Worm (Caenorhabditis elegans): ENCODE data around the gene cpt-3.

Gene cpt-3

DNA sequence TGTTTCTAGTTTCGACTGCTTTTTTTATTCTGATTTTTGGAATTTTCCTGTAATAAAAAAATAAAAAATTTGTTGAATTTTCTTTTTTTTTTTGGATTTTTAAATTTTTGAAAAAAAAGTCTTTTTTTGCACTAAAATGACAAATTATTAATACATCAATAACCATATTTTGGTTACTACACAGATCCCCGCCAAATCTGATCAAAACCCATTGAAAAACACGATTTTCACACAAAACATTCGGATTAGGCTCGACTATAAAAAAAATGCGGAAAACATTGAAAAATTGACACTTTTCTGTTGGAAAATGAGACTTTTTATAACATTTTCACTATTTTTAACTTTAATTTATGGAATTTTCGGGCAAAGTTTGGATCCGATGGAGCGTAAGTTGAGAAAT is 27.6 kb downstream of the cpt-3 start, which contains the start of gene Y48G9A.7:
Gene Y48G9A.7 (plus strand): TSS at position 301 of the 400 bp plus-strand sequence.
- no peak for TF ChIP-seq ceh-13 (GFP tag; optimal IDR thresholded peaks at IDR 0.05)
- TF ChIP-seq sea-1 (GFP tag; conservative IDR thresholded peaks at IDR 0.05) = no peak
- no peak for TF ChIP-seq hmg-4 (GFP tag; optimal IDR thresholded peaks at IDR 0.05)
- no peak for TF ChIP-seq aly-1 (tag; optimal IDR thresholded peaks at IDR 0.05)
- no peak for TF ChIP-seq flt-1 (GFP tag; IDR thresholded peaks at IDR 0.05)
- no peak for TF ChIP-seq F13C5.2 (tag; optimal IDR thresholded peaks at IDR 0.05)
- TF ChIP-seq ceh-36 (tag; optimal IDR thresholded peaks at IDR 0.05) = no peak
- no peak for TF ChIP-seq tbx-11 (GFP tag; IDR thresholded peaks at IDR 0.05)
- TF ChIP-seq tra-4 (tag; optimal IDR thresholded peaks at IDR 0.05) = no peak
- no peak for TF ChIP-seq ets-7 (tag; optimal IDR thresholded peaks at IDR 0.05)
- no peak for TF ChIP-seq tbx-37 (GFP tag; conservative IDR thresholded peaks at IDR 0.05)
- no peak for TF ChIP-seq scrt-1 (GFP tag; IDR thresholded peaks at IDR 0.05)
- TF ChIP-seq pes-1 (GFP tag; IDR thresholded peaks at IDR 0.05) = no peak
- no peak for TF ChIP-seq hmbx-1 (tag; optimal IDR thresholded peaks at IDR 0.05)
- TF ChIP-seq ama-1 (optimal IDR thresholded peaks at IDR 0.05) = no peak

- TF ChIP-seq F13C5.2 (tag; optimal IDR thresholded peaks at IDR 0.05) (no peak), sea-1 (GFP tag; conservative IDR thresholded peaks at IDR 0.05) (no peak), hmbx-1 (tag; optimal IDR thresholded peaks at IDR 0.05) (no peak), tra-4 (tag; optimal IDR thresholded peaks at IDR 0.05) (no peak)
These were observed 28.8 kb downstream of the cpt-3 start for ce11 chrIII:2111376-2111775.

- no peak for TF ChIP-seq ama-1 (optimal IDR thresholded peaks at IDR 0.05)
- TF ChIP-seq sea-1 (GFP tag; conservative IDR thresholded peaks at IDR 0.05) = no peak
- TF ChIP-seq hnd-1 (tag; optimal IDR thresholded peaks at IDR 0.05) = no peak
- no peak for TF ChIP-seq ets-7 (tag; optimal IDR thresholded peaks at IDR 0.05)
- TF ChIP-seq scrt-1 (GFP tag; IDR thresholded peaks at IDR 0.05) = no peak
- no peak for TF ChIP-seq tbx-11 (GFP tag; IDR thresholded peaks at IDR 0.05)
- TF ChIP-seq ceh-13 (GFP tag; optimal IDR thresholded peaks at IDR 0.05) = no peak
- no peak for TF ChIP-seq ceh-36 (tag; optimal IDR thresholded peaks at IDR 0.05)
- TF ChIP-seq tbx-37 (GFP tag; conservative IDR thresholded peaks at IDR 0.05) = no peak
- TF ChIP-seq aly-1 (tag; optimal IDR thresholded peaks at IDR 0.05) = no peak
- no peak for TF ChIP-seq flt-1 (GFP tag; IDR thresholded peaks at IDR 0.05)
- no peak for TF ChIP-seq hmbx-1 (tag; optimal IDR thresholded peaks at IDR 0.05)
- TF ChIP-seq B0310.2 (tag; optimal IDR thresholded peaks at IDR 0.05) = no peak
These were observed 29.4 kb downstream of the cpt-3 start for ce11 chrIII:2112009-2112408.

DNA sequence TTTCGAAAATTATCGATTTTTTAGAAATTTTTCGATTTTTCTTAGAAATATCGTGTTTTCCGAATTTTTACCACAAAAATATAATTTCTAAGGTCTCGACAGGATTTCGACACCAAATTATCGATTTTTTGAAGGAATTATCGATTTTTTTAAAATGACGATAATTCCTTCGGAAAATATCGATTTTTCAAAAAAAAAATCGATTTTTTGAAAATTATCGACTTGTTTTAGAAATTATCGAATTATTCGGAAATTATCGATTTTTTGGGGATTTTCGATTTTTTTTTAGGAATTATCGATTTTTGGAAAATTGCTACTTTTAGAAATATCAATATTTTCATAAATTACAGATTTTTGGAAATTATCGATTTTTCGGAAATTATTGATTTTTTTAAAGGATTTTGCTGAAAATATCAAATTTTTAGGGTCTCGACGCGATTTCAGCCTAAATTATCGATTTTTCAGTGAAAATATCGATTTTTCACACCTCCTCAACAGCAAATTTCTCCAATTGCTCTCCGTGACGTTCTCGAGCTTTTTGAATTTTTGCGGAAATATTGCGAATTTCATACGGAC is 30.1 kb downstream of the cpt-3 start:
- TF ChIP-seq hmbx-1 (tag; optimal IDR thresholded peaks at IDR 0.05) (no peak), hmg-4 (GFP tag; optimal IDR thresholded peaks at IDR 0.05) (no peak), sea-1 (GFP tag; conservative IDR thresholded peaks at IDR 0.05) (no peak), F13C5.2 (tag; optimal IDR thresholded peaks at IDR 0.05) (no peak), tra-4 (tag; optimal IDR thresholded peaks at IDR 0.05) (no peak), hnd-1 (tag; optimal IDR thresholded peaks at IDR 0.05) (no peak), aly-1 (tag; optimal IDR thresholded peaks at IDR 0.05) (no peak), ets-7 (tag; optimal IDR thresholded peaks at IDR 0.05) (no peak), ama-1 (optimal IDR thresholded peaks at IDR 0.05) (no peak), flt-1 (GFP tag; IDR thresholded peaks at IDR 0.05) (no peak), tbx-11 (GFP tag; IDR thresholded peaks at IDR 0.05) (no peak), scrt-1 (GFP tag; IDR thresholded peaks at IDR 0.05) (no peak), ceh-13 (GFP tag; optimal IDR thresholded peaks at IDR 0.05) (no peak), ceh-36 (tag; optimal IDR thresholded peaks at IDR 0.05) (no peak), B0310.2 (tag; optimal IDR thresholded peaks at IDR 0.05) (no peak), tbx-37 (GFP tag; conservative IDR thresholded peaks at IDR 0.05) (no peak)

DNA sequence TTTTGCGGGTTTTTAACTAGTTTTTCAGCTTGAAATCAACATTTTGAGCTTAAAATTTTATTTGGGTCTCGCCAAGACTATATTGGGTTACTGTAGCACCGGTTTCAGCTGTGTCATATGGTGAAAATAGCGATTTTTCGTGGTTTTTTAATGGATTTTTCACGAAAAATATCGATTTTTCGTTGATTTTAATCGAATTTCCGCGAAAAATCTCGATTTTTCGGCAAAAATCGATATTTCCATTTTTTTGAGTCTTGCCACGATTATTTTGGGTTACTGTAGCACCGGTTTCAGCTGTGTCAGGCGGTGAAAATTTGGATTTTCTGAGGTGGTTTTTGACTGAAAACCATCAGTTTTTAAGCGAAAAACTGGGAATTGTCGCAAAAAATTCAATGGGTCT is 32.7 kb downstream of the cpt-3 start:
- TF ChIP-seq tbx-37 (GFP tag; conservative IDR thresholded peaks at IDR 0.05) (no peak), tbx-11 (GFP tag; IDR thresholded peaks at IDR 0.05) (no peak), ets-7 (tag; optimal IDR thresholded peaks at IDR 0.05) (no peak), F13C5.2 (tag; optimal IDR thresholded peaks at IDR 0.05) (no peak), hmg-4 (GFP tag; optimal IDR thresholded peaks at IDR 0.05) (no peak), hmbx-1 (tag; optimal IDR thresholded peaks at IDR 0.05) (no peak), scrt-1 (GFP tag; IDR thresholded peaks at IDR 0.05) (no peak), hnd-1 (tag; optimal IDR thresholded peaks at IDR 0.05) (no peak), pes-1 (GFP tag; IDR thresholded peaks at IDR 0.05) (no peak), tra-4 (tag; optimal IDR thresholded peaks at IDR 0.05) (no peak), ceh-36 (tag; optimal IDR thresholded peaks at IDR 0.05) (no peak)

DNA sequence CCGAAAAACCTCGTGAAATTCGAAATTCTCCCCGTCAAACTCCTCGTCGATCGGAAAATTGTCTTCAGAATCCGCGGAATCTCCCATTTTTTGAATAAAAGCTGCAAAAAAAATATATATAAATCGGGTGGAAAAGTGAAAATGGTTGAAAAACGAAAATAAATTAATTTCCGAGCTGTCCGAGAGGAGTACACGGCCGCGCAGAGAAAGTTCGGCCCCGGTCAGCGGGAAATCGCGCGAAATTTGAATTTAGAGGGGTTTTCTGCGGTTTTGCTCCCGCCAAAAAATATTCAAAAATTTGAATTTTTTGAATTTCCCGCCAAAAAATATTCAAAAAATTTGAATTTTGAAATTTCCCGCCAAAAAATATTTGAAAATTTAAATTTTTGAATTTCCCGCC is 34.2 kb downstream of the cpt-3 start, which contains the start of gene Y48G9A.11:
Gene Y48G9A.11 (minus strand): TSS at position 101 of the 400 bp plus-strand sequence.
- no peak for TF ChIP-seq ama-1 (optimal IDR thresholded peaks at IDR 0.05)
- TF ChIP-seq hmbx-1 (tag; optimal IDR thresholded peaks at IDR 0.05) = no peak
- no peak for TF ChIP-seq ets-7 (tag; optimal IDR thresholded peaks at IDR 0.05)
- no peak for TF ChIP-seq tbx-37 (GFP tag; conservative IDR thresholded peaks at IDR 0.05)
- TF ChIP-seq scrt-1 (GFP tag; IDR thresholded peaks at IDR 0.05) = no peak
- no peak for TF ChIP-seq flt-1 (GFP tag; IDR thresholded peaks at IDR 0.05)
- no peak for TF ChIP-seq F13C5.2 (tag; optimal IDR thresholded peaks at IDR 0.05)
- TF ChIP-seq tra-4 (tag; optimal IDR thresholded peaks at IDR 0.05) = no peak
- TF ChIP-seq hmg-4 (GFP tag; optimal IDR thresholded peaks at IDR 0.05) = no peak
- no peak for TF ChIP-seq hnd-1 (tag; optimal IDR thresholded peaks at IDR 0.05)
- no peak for TF ChIP-seq sea-1 (GFP tag; conservative IDR thresholded peaks at IDR 0.05)
- TF ChIP-seq ceh-13 (GFP tag; optimal IDR thresholded peaks at IDR 0.05) = no peak
- no peak for TF ChIP-seq pes-1 (GFP tag; IDR thresholded peaks at IDR 0.05)
- TF ChIP-seq ceh-36 (tag; optimal IDR thresholded peaks at IDR 0.05) = no peak
- TF ChIP-seq aly-1 (tag; optimal IDR thresholded peaks at IDR 0.05) = no peak
- TF ChIP-seq tbx-11 (GFP tag; IDR thresholded peaks at IDR 0.05) = no peak
- TF ChIP-seq B0310.2 (tag; optimal IDR thresholded peaks at IDR 0.05) = no peak

DNA sequence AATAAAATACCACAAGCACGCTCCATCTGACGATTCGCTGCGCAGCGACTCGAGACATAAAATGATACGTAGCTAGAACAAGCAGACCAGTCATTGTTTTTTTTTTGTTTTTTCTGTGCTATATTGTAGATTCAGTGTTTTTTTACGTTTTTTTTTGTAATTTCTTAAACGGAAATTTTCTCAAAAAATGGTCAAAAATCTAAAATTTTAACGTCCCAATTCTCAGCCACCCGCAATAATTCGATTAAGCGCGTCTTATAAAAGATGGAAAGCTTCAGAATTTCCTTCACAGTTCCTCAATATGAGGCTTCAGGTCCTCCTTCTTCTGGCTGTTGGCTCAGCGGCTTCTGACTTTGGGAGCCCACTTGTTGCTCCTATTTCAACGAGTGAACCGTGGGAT is 34.9 kb downstream of the cpt-3 start, which contains the start of gene Y48G9A.6:
Gene Y48G9A.6 (plus strand): TSS at position 301 of the 400 bp plus-strand sequence.
- no peak for TF ChIP-seq ets-7 (tag; optimal IDR thresholded peaks at IDR 0.05)
- no peak for TF ChIP-seq tra-4 (tag; optimal IDR thresholded peaks at IDR 0.05)
- TF ChIP-seq pes-1 (GFP tag; IDR thresholded peaks at IDR 0.05) = no peak
- TF ChIP-seq tbx-11 (GFP tag; IDR thresholded peaks at IDR 0.05) = no peak
- TF ChIP-seq sea-1 (GFP tag; conservative IDR thresholded peaks at IDR 0.05) = no peak

Measured in whole organism, early embryonic.